Fruit fly (Drosophila melanogaster): ENCODE measurements around the gene Hr38.

The Hr38 gene

dm6 chr2L:20674718-20675117 is 39.7 kb downstream of the Hr38 start:
- TF ChIP-seq CG17801 (GFP tag; optimal IDR thresholded peaks at IDR 0.05; ENCODE audit: partially characterized antibody) = no peak

dm6 chr2L:20673737-20674461 is 40.5 kb downstream of the Hr38 start:
- TF ChIP-seq CG17801 (GFP tag; optimal IDR thresholded peaks at IDR 0.05; ENCODE audit: partially characterized antibody) = no peak

dm6 chr2L:20671212-20671611 is 43.2 kb downstream of the Hr38 start:
- TF ChIP-seq CG17801 (GFP tag; optimal IDR thresholded peaks at IDR 0.05; ENCODE audit: partially characterized antibody) = no peak

- TF ChIP-seq CG17801 (GFP tag; optimal IDR thresholded peaks at IDR 0.05; ENCODE audit: partially characterized antibody) = no peak
Observed at dm6 chr2L:20664428-20664827, 50.0 kb downstream of the Hr38 start.

- no peak for TF ChIP-seq CG17801 (GFP tag; optimal IDR thresholded peaks at IDR 0.05; ENCODE audit: partially characterized antibody)
Observed at dm6 chr2L:20661071-20661470, 53.3 kb downstream of the Hr38 start.

- peak; percentile 64 for TF ChIP-seq CG17801 (GFP tag; optimal IDR thresholded peaks at IDR 0.05; ENCODE audit: partially characterized antibody)
Observed at dm6 chr2L:20656110-20656509, 58.3 kb downstream of the Hr38 start, which contains the start of the genes brun and CG2614. Gene brun, minus strand, starts transcription at chr2L:20656178. Gene CG2614, plus strand, starts transcription at chr2L:20656426.

- peak; percentile 14 for TF ChIP-seq CG17801 (GFP tag; optimal IDR thresholded peaks at IDR 0.05; ENCODE audit: partially characterized antibody)
Observed at dm6 chr2L:20649891-20650290, 64.5 kb downstream of the Hr38 start, which contains the start of gene CG2611. Gene CG2611, plus strand, starts transcription at chr2L:20650189.

dm6 chr2L:20648612-20649011 is 65.8 kb downstream of the Hr38 start, which contains the start of gene CG18810:
Gene CG18810, plus strand, starts transcription at chr2L:20648912.
- TF ChIP-seq CG17801 (GFP tag; optimal IDR thresholded peaks at IDR 0.05; ENCODE audit: partially characterized antibody) = no peak

dm6 chr2L:20647240-20647908 is 67.0 kb downstream of the Hr38 start:
- no peak for TF ChIP-seq CG17801 (GFP tag; optimal IDR thresholded peaks at IDR 0.05; ENCODE audit: partially characterized antibody)

dm6 chr2L:20645394-20645869 is 69.0 kb downstream of the Hr38 start, which contains the start of the genes phr6-4 and CG2608:
Gene phr6-4, minus strand, starts transcription at chr2L:20645791.
Gene CG2608, plus strand, starts transcription at chr2L:20645822.
- TF ChIP-seq CG17801 (GFP tag; optimal IDR thresholded peaks at IDR 0.05; ENCODE audit: partially characterized antibody) = peak; percentile 92

- no peak for TF ChIP-seq CG17801 (GFP tag; optimal IDR thresholded peaks at IDR 0.05; ENCODE audit: partially characterized antibody)
Observed at dm6 chr2L:20643144-20643543, 71.2 kb downstream of the Hr38 start, which contains the start of gene CG17470. Gene CG17470, minus strand, starts transcription at chr2L:20643244.

- TF ChIP-seq CG17801 (GFP tag; optimal IDR thresholded peaks at IDR 0.05; ENCODE audit: partially characterized antibody) = no peak
Observed at dm6 chr2L:20640617-20641016, 73.8 kb downstream of the Hr38 start, which contains the start of gene Sfp38D. Gene Sfp38D, plus strand, starts transcription at chr2L:20640917.

- no peak for TF ChIP-seq CG17801 (GFP tag; optimal IDR thresholded peaks at IDR 0.05; ENCODE audit: partially characterized antibody)
Observed at dm6 chr2L:20639821-20640220, 74.6 kb downstream of the Hr38 start, which contains the start of gene CG31680. Gene CG31680, plus strand, starts transcription at chr2L:20640121.

dm6 chr2L:20638413-20638812 is 76.0 kb downstream of the Hr38 start:
- TF ChIP-seq CG17801 (GFP tag; optimal IDR thresholded peaks at IDR 0.05; ENCODE audit: partially characterized antibody) = no peak

- no peak for TF ChIP-seq CG17801 (GFP tag; optimal IDR thresholded peaks at IDR 0.05; ENCODE audit: partially characterized antibody)
Observed at dm6 chr2L:20634215-20634614, 80.2 kb downstream of the Hr38 start, which contains the start of gene CG17472. Gene CG17472, plus strand, starts transcription at chr2L:20634515.
